Fruit fly (Drosophila melanogaster) whole organism, embryonic: Measurements from ENCODE around the gene CG5731.

Source experiments
- Asciz ChIP-seq: fragments of 200-800 bp; sonication (Bioruptor generic); optimal IDR thresholded peaks from 2 replicates; lab custom pipeline; 2017; ENCODE audit warnings: missing biosample characterization, mild to moderate bottlenecking, missing genetic modification characterization, missing genetic modification reagents
- BEAF-32 ChIP-seq: fragments of 200-800 bp; sonication (Bioruptor generic); optimal IDR thresholded peaks from 3 replicates; lab custom pipeline; 2017; ENCODE audit warnings: missing biosample characterization, missing genetic modification characterization, mild to moderate bottlenecking, moderate library complexity, missing genetic modification reagents
- C15 ChIP-seq: fragments of 200-800 bp; sonication (Bioruptor generic); IDR thresholded peaks from 3 replicates; pipeline ENCODE4 v1.3.6; 2022; ENCODE audit warnings: missing biosample characterization, missing genetic modification characterization
- CG10654 ChIP-seq: fragments of 200-800 bp; sonication (Bioruptor generic); optimal IDR thresholded peaks from 2 replicates; lab custom pipeline; 2016; ENCODE audit warnings: missing biosample characterization, missing genetic modification characterization
- CG11085 ChIP-seq: fragments of 200-800 bp; sonication (Bioruptor generic); IDR thresholded peaks from 2 replicates; pipeline ENCODE4 v1.3.6; 2022; ENCODE audit warnings: missing biosample characterization, missing genetic modification characterization
- CG13123 ChIP-seq: fragments of 200-800 bp; sonication (Bioruptor generic); optimal IDR thresholded peaks from 2 replicates; lab custom pipeline; 2016; ENCODE audit warnings: missing biosample characterization, missing genetic modification characterization
- CG13894 ChIP-seq: fragments of 200-800 bp; sonication (Bioruptor generic); optimal IDR thresholded peaks from 3 replicates; lab custom pipeline; 2018; ENCODE audit warnings: missing biosample characterization, mild to moderate bottlenecking, missing genetic modification characterization, moderate library complexity
- CG15514 ChIP-seq: fragments of 200-800 bp; sonication (Bioruptor generic); optimal IDR thresholded peaks from 3 replicates; lab custom pipeline; 2017; ENCODE audit warnings: missing biosample characterization, missing genetic modification characterization, mild to moderate bottlenecking, moderate library complexity, missing genetic modification reagents
- CG17612 ChIP-seq: fragments of 200-800 bp; sonication (Bioruptor generic); IDR thresholded peaks from 2 replicates; pipeline ENCODE4 v1.3.6; 2022; ENCODE audit warnings: missing biosample characterization, missing genetic modification characterization
- CG2875 ChIP-seq: fragments of 200-800 bp; sonication (Bioruptor generic); optimal IDR thresholded peaks from 2 replicates; lab custom pipeline; 2017; ENCODE audit warnings: missing biosample characterization, mild to moderate bottlenecking, missing genetic modification characterization, missing genetic modification reagents
- CG30431 ChIP-seq: fragments of 200-800 bp; sonication (Bioruptor generic); optimal IDR thresholded peaks from 2 replicates; lab custom pipeline; 2017; ENCODE audit warnings: missing biosample characterization, missing genetic modification characterization
- CG32767 ChIP-seq: fragments of 200-800 bp; sonication (Bioruptor generic); IDR thresholded peaks from 2 replicates; pipeline ENCODE4 v1.3.6; 2022; ENCODE audit warnings: missing biosample characterization, missing genetic modification characterization
- CG34224 ChIP-seq: fragments of 200-800 bp; sonication (Bioruptor generic); IDR thresholded peaks from 3 replicates; pipeline ENCODE4 v1.3.6; 2022; ENCODE audit warnings: missing biosample characterization, missing genetic modification characterization; ENCODE audit not compliant: partially characterized antibody
- CG34376 ChIP-seq: fragments of 200-800 bp; sonication (Bioruptor generic); optimal IDR thresholded peaks from 2 replicates; lab custom pipeline; 2018; ENCODE audit warnings: missing biosample characterization, mild to moderate bottlenecking, missing genetic modification characterization
- CG4424 ChIP-seq: fragments of 200-800 bp; sonication (Bioruptor generic); optimal IDR thresholded peaks from 3 replicates; lab custom pipeline; 2016; ENCODE audit warnings: missing biosample characterization, missing genetic modification characterization
- CG4854 ChIP-seq: fragments of 200-800 bp; sonication (Bioruptor generic); optimal IDR thresholded peaks from 2 replicates; lab custom pipeline; 2016; ENCODE audit warnings: missing biosample characterization, missing genetic modification characterization, inconsistent platforms
- CG5180 ChIP-seq: fragments of 200-800 bp; sonication (Bioruptor generic); optimal IDR thresholded peaks from 3 replicates; lab custom pipeline; 2017; ENCODE audit warnings: missing biosample characterization, missing genetic modification characterization, mild to moderate bottlenecking, moderate library complexity, missing genetic modification reagents
- CG5245 ChIP-seq: fragments of 200-800 bp; sonication (Bioruptor generic); optimal IDR thresholded peaks from 3 replicates; lab custom pipeline; 2016; ENCODE audit warnings: missing biosample characterization, missing genetic modification characterization
- CG7786 ChIP-seq: fragments of 200-800 bp; sonication (Bioruptor generic); optimal IDR thresholded peaks from 2 replicates; lab custom pipeline; 2016; ENCODE audit warnings: missing biosample characterization, missing genetic modification characterization
- CG8388 ChIP-seq: fragments of 200-800 bp; sonication (Bioruptor generic); optimal IDR thresholded peaks from 2 replicates; lab custom pipeline; 2019; ENCODE audit warnings: missing biosample characterization, mild to moderate bottlenecking, missing genetic modification characterization, moderate library complexity
- CG8944 ChIP-seq: fragments of 200-800 bp; sonication (Bioruptor generic); optimal IDR thresholded peaks from 3 replicates; lab custom pipeline; 2016; ENCODE audit warnings: missing biosample characterization, missing genetic modification characterization
- CG9797 ChIP-seq: fragments of 200-800 bp; sonication (Bioruptor generic); optimal IDR thresholded peaks from 3 replicates; lab custom pipeline; 2018; ENCODE audit warnings: missing biosample characterization, mild to moderate bottlenecking, missing genetic modification characterization
- CG9817 ChIP-seq: fragments of 200-800 bp; sonication (Bioruptor generic); optimal IDR thresholded peaks from 2 replicates; lab custom pipeline; 2018; ENCODE audit warnings: missing biosample characterization, mild to moderate bottlenecking, missing genetic modification characterization, moderate library complexity
- CHES-1-like ChIP-seq: fragments of 200-800 bp; sonication (Bioruptor generic); optimal IDR thresholded peaks from 2 replicates; lab custom pipeline; 2016; ENCODE audit warnings: missing biosample characterization, missing genetic modification characterization
- Dad ChIP-seq: fragments of 200-800 bp; sonication (Bioruptor generic); optimal IDR thresholded peaks from 3 replicates; lab custom pipeline; 2016; ENCODE audit warnings: missing biosample characterization, missing genetic modification characterization
- Dll ChIP-seq: fragments of 200-800 bp; sonication (Bioruptor generic); IDR thresholded peaks from 4 replicates; pipeline ENCODE4 v1.3.6; 2022; ENCODE audit warnings: missing biosample characterization, missing genetic modification characterization; ENCODE audit not compliant: partially characterized antibody
- Lhr ChIP-seq: fragments of 200-800 bp; sonication (Bioruptor generic); optimal IDR thresholded peaks from 3 replicates; lab custom pipeline; 2017; ENCODE audit warnings: mild to moderate bottlenecking, missing biosample characterization, missing genetic modification reagents, missing genetic modification characterization
- Myb ChIP-seq: fragments of 200-800 bp; sonication (Bioruptor generic); optimal IDR thresholded peaks from 2 replicates; lab custom pipeline; 2016; ENCODE audit warnings: missing biosample characterization, missing genetic modification characterization
- Oli ChIP-seq: fragments of 200-800 bp; sonication (Bioruptor generic); optimal IDR thresholded peaks from 2 replicates; lab custom pipeline; 2018; ENCODE audit warnings: missing biosample characterization, mild to moderate bottlenecking, missing genetic modification characterization, moderate library complexity
- Scr ChIP-seq: fragments of 200-800 bp; sonication (Bioruptor generic); IDR thresholded peaks from 2 replicates; pipeline ENCODE4 v1.3.6; 2022; ENCODE audit warnings: missing biosample characterization, missing genetic modification characterization; ENCODE audit not compliant: partially characterized antibody
- Six4 ChIP-seq: fragments of 200-800 bp; sonication (Bioruptor generic); optimal IDR thresholded peaks from 2 replicates; lab custom pipeline; 2016; ENCODE audit warnings: missing biosample characterization, missing genetic modification characterization
- Vsx1 ChIP-seq: fragments of 200-800 bp; sonication (Bioruptor generic); optimal IDR thresholded peaks from 2 replicates; lab custom pipeline; 2017; ENCODE audit warnings: missing biosample characterization, mild to moderate bottlenecking, missing genetic modification characterization, missing genetic modification reagents
- ac ChIP-seq: fragments of 200-800 bp; sonication (Bioruptor generic); optimal IDR thresholded peaks from 3 replicates; lab custom pipeline; 2017; ENCODE audit warnings: missing biosample characterization, mild to moderate bottlenecking, missing genetic modification characterization
- al ChIP-seq: fragments of 200-800 bp; sonication (Bioruptor generic); IDR thresholded peaks from 2 replicates; pipeline ENCODE4 v1.3.6; 2022; ENCODE audit warnings: missing biosample characterization, missing genetic modification characterization
- btn ChIP-seq: fragments of 200-800 bp; sonication (Bioruptor generic); optimal IDR thresholded peaks from 2 replicates; lab custom pipeline; 2016; ENCODE audit warnings: missing biosample characterization, missing genetic modification characterization
- ci ChIP-seq: fragments of 200-800 bp; sonication (Bioruptor generic); IDR thresholded peaks from 3 replicates; pipeline ENCODE4 v1.3.6; 2022; ENCODE audit warnings: missing biosample characterization, missing genetic modification characterization
- danr ChIP-seq: fragments of 200-800 bp; sonication (Bioruptor generic); IDR thresholded peaks from 2 replicates; pipeline ENCODE4 v1.3.6; 2022; ENCODE audit warnings: missing biosample characterization, missing genetic modification characterization
- esg ChIP-seq: fragments of 200-800 bp; sonication (Bioruptor generic); conservative IDR thresholded peaks from 2 replicates; pipeline ENCODE4 v1.3.6; 2022; ENCODE audit warnings: missing biosample characterization, missing genetic modification characterization
- ewg ChIP-seq: fragments of 200-800 bp; sonication (Bioruptor generic); optimal IDR thresholded peaks from 3 replicates; lab custom pipeline; 2017; ENCODE audit warnings: mild to moderate bottlenecking, missing biosample characterization, missing genetic modification reagents, missing genetic modification characterization
- fd96Cb ChIP-seq: fragments of 200-800 bp; sonication (Bioruptor generic); optimal IDR thresholded peaks from 2 replicates; lab custom pipeline; 2018; ENCODE audit warnings: missing biosample characterization, mild to moderate bottlenecking, missing genetic modification characterization, moderate library complexity
- gsb-n ChIP-seq: fragments of 200-800 bp; sonication (Bioruptor generic); optimal IDR thresholded peaks from 3 replicates; lab custom pipeline; 2018; ENCODE audit warnings: missing biosample characterization, mild to moderate bottlenecking, missing genetic modification characterization
- inv ChIP-seq: fragments of 200-800 bp; sonication (Bioruptor generic); IDR thresholded peaks from 2 replicates; pipeline ENCODE4 v1.3.6; 2022; ENCODE audit warnings: missing biosample characterization, missing genetic modification characterization; ENCODE audit not compliant: partially characterized antibody
- mam ChIP-seq: fragments of 200-800 bp; sonication (Bioruptor generic); optimal IDR thresholded peaks from 3 replicates; lab custom pipeline; 2016; ENCODE audit warnings: missing biosample characterization, missing genetic modification characterization
- onecut ChIP-seq: fragments of 200-800 bp; sonication (Bioruptor generic); IDR thresholded peaks from 2 replicates; pipeline ENCODE4 v1.3.6; 2022; ENCODE audit warnings: missing biosample characterization, missing genetic modification characterization
- pita ChIP-seq: fragments of 200-800 bp; sonication (Bioruptor generic); optimal IDR thresholded peaks from 2 replicates; lab custom pipeline; 2017; ENCODE audit warnings: missing biosample characterization, mild to moderate bottlenecking, missing genetic modification characterization
- psq ChIP-seq: fragments of 200-800 bp; sonication (Bioruptor generic); optimal IDR thresholded peaks from 2 replicates; lab custom pipeline; 2017; ENCODE audit warnings: missing biosample characterization, missing genetic modification characterization
- sens-2 ChIP-seq: fragments of 200-800 bp; sonication (Bioruptor generic); IDR thresholded peaks from 2 replicates; pipeline ENCODE4 v1.3.6; 2022; ENCODE audit warnings: missing biosample characterization, missing genetic modification characterization
- ssp ChIP-seq: fragments of 200-800 bp; sonication (Bioruptor generic); IDR thresholded peaks from 2 replicates; pipeline ENCODE4 v1.3.6; 2022; ENCODE audit warnings: missing biosample characterization, missing genetic modification characterization
- unpg ChIP-seq: fragments of 200-800 bp; sonication (Bioruptor generic); optimal IDR thresholded peaks from 3 replicates; lab custom pipeline; 2018; ENCODE audit warnings: missing biosample characterization, mild to moderate bottlenecking, missing genetic modification characterization, moderate library complexity
- vvl ChIP-seq: fragments of 200-800 bp; sonication (Bioruptor generic); IDR thresholded peaks from 2 replicates; pipeline ENCODE4 v1.3.6; 2022; ENCODE audit warnings: missing biosample characterization, missing genetic modification characterization
- zen ChIP-seq: fragments of 200-800 bp; sonication (Bioruptor generic); optimal IDR thresholded peaks from 3 replicates; lab custom pipeline; 2018; ENCODE audit warnings: missing biosample characterization, mild to moderate bottlenecking, missing genetic modification characterization, moderate library complexity

Gene CG5731

dm6 chr2L:10206633-10207162 lies 2.8 kb downstream of the CG5731 start, which contains the start of gene Snx17 (continued):
- TF ChIP-seq Scr (no peak), CG9797 (GFP tag; lab: Kevin White, UChicago) (peak; percentile 66), psq (GFP tag; lab: Kevin White, UChicago) (no peak), fd96Cb (tag; lab: Kevin White, UChicago) (no peak), BEAF-32 (GFP tag; lab: Kevin White, UChicago) (peak; percentile 3), CG2875 (no peak), CG32767 (GFP tag; lab: Robert Waterston, UW) (no peak), CG17612 (GFP tag; lab: Robert Waterston, UW) (no peak), CG8388 (GFP tag; lab: Kevin White, UChicago) (no peak), Six4 (GFP tag; lab: Kevin White, UChicago) (no peak), Myb (GFP tag; lab: Kevin White, UChicago) (peak; percentile 68), btn (GFP tag; lab: Kevin White, UChicago) (no peak), CG9817 (tag; lab: Kevin White, UChicago) (no peak), CG34376 (GFP tag; lab: Kevin White, UChicago) (no peak), CG11085 (GFP tag; lab: Robert Waterston, UW) (no peak), Vsx1 (GFP tag; lab: Kevin White, UChicago) (no peak), inv (GFP tag; lab: Robert Waterston, UW) (no peak), ewg (GFP tag; lab: Kevin White, UChicago) (peak; percentile 12), CG4424 (GFP tag; lab: Kevin White, UChicago) (no peak), danr (GFP tag; lab: Robert Waterston, UW) (no peak), ssp (no peak), CG34224 (GFP tag; lab: Robert Waterston, UW) (no peak), CG13894 (tag; lab: Kevin White, UChicago) (no peak), pita (GFP tag; lab: Kevin White, UChicago) (no peak), CHES-1-like (GFP tag; lab: Kevin White, UChicago) (no peak), CG13123 (no peak), Lhr (no peak), CG15514 (GFP tag; lab: Kevin White, UChicago) (no peak), CG5180 (GFP tag; lab: Kevin White, UChicago) (no peak), ac (GFP tag; lab: Kevin White, UChicago) (no peak), CG7786 (GFP tag; lab: Kevin White, UChicago) (no peak), gsb-n (tag; lab: Kevin White, UChicago) (no peak), CG4854 (no peak), vvl (GFP tag; lab: Robert Waterston, UW) (no peak), CG8944 (no peak), al (GFP tag; lab: Robert Waterston, UW) (no peak), C15 (no peak), CG10654 (GFP tag; lab: Kevin White, UChicago) (no peak), Dad (no peak), sens-2 (GFP tag; lab: Robert Waterston, UW) (no peak), onecut (no peak), CG30431 (GFP tag; lab: Kevin White, UChicago) (no peak), Oli (tag; lab: Kevin White, UChicago) (no peak), esg (no peak), zen (no peak), Asciz (GFP tag; lab: Kevin White, UChicago) (no peak), unpg (GFP tag; lab: Kevin White, UChicago) (no peak), mam (GFP tag; lab: Kevin White, UChicago) (no peak), CG5245 (GFP tag; lab: Kevin White, UChicago) (no peak), ci (GFP tag; lab: Robert Waterston, UW) (0 out of 3 replicates have a peak, but pooled peaks have one; percentile 21), Dll (GFP tag; lab: Robert Waterston, UW) (peak; percentile 52; the same call in 1 of the 4 replicates)
